Worm (Caenorhabditis elegans) whole organism, L1 larva: ENCODE measurements around the gene bcl-7.

Experiments
- aha-1 ChIP-seq: fragments of 150-350 bp; optimal IDR thresholded peaks from 2 replicates; lab custom pipeline; 2014; ENCODE audit warnings: missing biosample characterization, missing genetic modification characterization
- aly-2 ChIP-seq: fragments of 150-350 bp; optimal IDR thresholded peaks from 2 replicates; lab custom pipeline; 2014; ENCODE audit warnings: missing biosample characterization, missing genetic modification characterization
- ceh-82 ChIP-seq, 3 experiments: fragments of 150-350 bp in 1 of 3; sonication (generic microtip) in 2 of 3; optimal IDR thresholded peaks; 2 replicates each; lab custom pipeline; 2014 to 2017; ENCODE audit warnings: missing biosample characterization in 3 of 3, missing genetic modification characterization in 3 of 3
- egl-27 ChIP-seq, 2 experiments: fragments of 150-350 bp in 1 of 2; sonication (generic microtip); optimal IDR thresholded peaks; 3 replicates each; lab custom pipeline; 2017 to 2018; ENCODE audit warnings: missing biosample characterization in 2 of 2, missing genetic modification characterization in 2 of 2, missing genetic modification reagents in 2 of 2
- elt-3 ChIP-seq, 6 experiments: fragments of 150-350 bp in 1 of 6; sonication (generic microtip); optimal IDR thresholded peaks; 2 replicates each; lab custom pipeline; 2017 to 2018; ENCODE audit warnings: missing biosample characterization in 6 of 6, missing genetic modification characterization in 6 of 6, inconsistent platforms in 1 of 6
- fkh-8 ChIP-seq: sonication (generic microtip); optimal IDR thresholded peaks from 2 replicates; lab custom pipeline; 2016; ENCODE audit warnings: mild to moderate bottlenecking, missing genetic modification characterization, missing compliant biosample characterization
- fos-1 ChIP-seq: fragments of 150-350 bp; optimal IDR thresholded peaks from 2 replicates; lab custom pipeline; 2014; ENCODE audit warnings: missing biosample characterization, missing genetic modification characterization
- lsy-2 ChIP-seq, 2 experiments: fragments of 150-350 bp; optimal IDR thresholded peaks; 2 replicates each; lab custom pipeline; 2014; ENCODE audit warnings: missing biosample characterization in 2 of 2, missing genetic modification characterization in 2 of 2
- mep-1 ChIP-seq: fragments of 150-350 bp; optimal IDR thresholded peaks from 2 replicates; lab custom pipeline; 2014; ENCODE audit warnings: missing biosample characterization, missing genetic modification characterization
- nhr-84 ChIP-seq: sonication (generic microtip); optimal IDR thresholded peaks from 2 replicates; lab custom pipeline; 2017; ENCODE audit warnings: missing biosample characterization, missing genetic modification characterization
- pax-3 ChIP-seq: fragments of 200-800 bp; sonication (Bioruptor generic); optimal IDR thresholded peaks from 2 replicates; lab custom pipeline; 2018; ENCODE audit warnings: mild to moderate bottlenecking, missing genetic modification characterization, moderate library complexity, missing compliant biosample characterization
- snu-23 ChIP-seq: sonication (generic microtip); optimal IDR thresholded peaks from 2 replicates; lab custom pipeline; 2016; ENCODE audit warnings: missing genetic modification characterization, missing compliant biosample characterization
- sox-4 ChIP-seq: sonication (generic microtip); optimal IDR thresholded peaks from 2 replicates; lab custom pipeline; 2016; ENCODE audit warnings: missing genetic modification characterization, missing compliant biosample characterization
- ztf-4 ChIP-seq: fragments of 150-350 bp; optimal IDR thresholded peaks from 2 replicates; lab custom pipeline; 2014; ENCODE audit warnings: missing biosample characterization, missing genetic modification characterization

DNA sequence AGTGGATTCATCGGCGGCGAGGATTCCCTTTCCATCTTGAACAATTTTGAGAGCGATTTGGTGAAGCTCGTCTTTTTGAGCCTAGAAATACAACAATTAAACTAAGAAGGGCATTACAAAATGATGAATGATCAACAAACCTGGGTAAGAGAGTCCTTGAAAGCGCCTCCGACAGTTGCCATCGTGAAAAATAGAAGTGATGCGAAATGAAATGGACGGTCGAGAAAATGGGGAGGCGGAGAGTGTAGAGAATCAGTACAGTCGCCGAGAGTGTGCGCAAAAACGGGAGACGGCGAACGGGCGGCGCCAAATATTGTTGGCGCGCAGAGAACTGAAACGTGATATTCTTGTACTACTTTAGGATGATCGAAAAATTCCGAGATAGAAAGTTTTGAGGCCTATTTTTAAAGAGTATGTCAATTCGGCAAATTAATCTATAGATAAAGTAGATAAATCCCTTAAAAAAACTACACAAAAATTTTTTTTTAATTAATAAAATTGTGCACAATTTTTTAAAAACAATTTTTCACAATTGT lies 49.7 kb upstream of the bcl-7 start, which contains the start of gene aldo-2:
- TF ChIP-seq pax-3 (tag; lab: Kevin White, UChicago) (no peak), ztf-4 (tag; lab: Kevin White, UChicago) (no peak), aha-1 (tag; lab: Kevin White, UChicago) (no peak), fkh-8 (tag; lab: Kevin White, UChicago) (no peak), fos-1 (tag; lab: Kevin White, UChicago) (no peak), elt-3 (tag; optimal IDR thresholded peaks at IDR 0.05; lab: Kevin White, UChicago) (peak in 1 of 6 experiments; percentile 30), egl-27 (tag; optimal IDR thresholded peaks at IDR 0.05; lab: Kevin White, UChicago) (no peak), nhr-84 (tag; lab: Kevin White, UChicago) (no peak), aly-2 (tag; lab: Kevin White, UChicago) (no peak), sox-4 (tag; lab: Kevin White, UChicago) (no peak), mep-1 (peak; percentile 14), lsy-2 (tag; optimal IDR thresholded peaks at IDR 0.05; lab: Kevin White, UChicago) (peak in 1 of 2 experiments; percentile 36), snu-23 (GFP tag; lab: Kevin White, UChicago) (peak; percentile 57), ceh-82 (tag; optimal IDR thresholded peaks at IDR 0.05; lab: Kevin White, UChicago) (peak in 1 of 3 experiments; percentile 4)
